Worm (Caenorhabditis elegans) whole organism, young adult: ENCODE results near the gene C53B4.3.

Experiments
- B0019.2 ChIP-seq: fragments of 200-800 bp; sonication (Bioruptor generic); conservative IDR thresholded peaks from 2 replicates; pipeline ENCODE4 v1.3.6; 2022; ENCODE audit warnings: missing genetic modification reagents, missing genetic modification characterization, missing compliant biosample characterization
- D2030.7 ChIP-seq: fragments of 200-800 bp; sonication (Bioruptor generic); IDR thresholded peaks from 2 replicates; pipeline ENCODE4 v1.3.6; 2022; ENCODE audit warnings: missing genetic modification reagents, missing genetic modification characterization, missing compliant biosample characterization
- F10E7.11 ChIP-seq: sonication (generic microtip); optimal IDR thresholded peaks from 2 replicates; lab custom pipeline; 2017; ENCODE audit warnings: mild to moderate bottlenecking, missing genetic modification characterization, moderate library complexity, missing compliant biosample characterization
- F39B2.1 ChIP-seq: fragments of 200-800 bp; sonication (Bioruptor generic); IDR thresholded peaks from 2 replicates; pipeline ENCODE4 v1.3.6; 2022; ENCODE audit warnings: missing genetic modification reagents, missing genetic modification characterization, missing compliant biosample characterization
- F52B5.7 ChIP-seq: sonication (generic microtip); optimal IDR thresholded peaks from 2 replicates; lab custom pipeline; 2016; ENCODE audit warnings: mild to moderate bottlenecking, missing genetic modification characterization, missing compliant biosample characterization
- atf-7 ChIP-seq: sonication (generic microtip); optimal IDR thresholded peaks from 2 replicates; lab custom pipeline; 2017; ENCODE audit warnings: mild to moderate bottlenecking, missing genetic modification characterization, missing compliant biosample characterization
- attf-6 ChIP-seq: fragments of 200-800 bp; sonication (Bioruptor generic); IDR thresholded peaks from 2 replicates; pipeline ENCODE4 v1.3.6; 2022; ENCODE audit warnings: missing genetic modification reagents, missing genetic modification characterization, missing compliant biosample characterization
- cebp-1 ChIP-seq, 2 experiments: fragments of 200-800 bp in 1 of 2; sonication (Bioruptor generic) in 1 of 2; sonication (generic microtip) in 1 of 2; IDR thresholded peaks in 1 of 2; optimal IDR thresholded peaks in 1 of 2; 2 replicates each; pipeline versions ENCODE4 v1.3.6 to Lab custom; 2017 to 2022; ENCODE audit warnings: missing compliant biosample characterization in 2 of 2, missing genetic modification characterization in 2 of 2, mild to moderate bottlenecking in 1 of 2, missing genetic modification reagents in 1 of 2, moderate library complexity in 1 of 2
- ceh-27 ChIP-seq: fragments of 200-800 bp; sonication (Bioruptor generic); optimal IDR thresholded peaks from 2 replicates; lab custom pipeline; 2018; ENCODE audit warnings: mild to moderate bottlenecking, missing genetic modification characterization, moderate library complexity, missing compliant biosample characterization
- ceh-79 ChIP-seq: sonication (generic microtip); optimal IDR thresholded peaks from 2 replicates; lab custom pipeline; 2017; ENCODE audit warnings: mild to moderate bottlenecking, missing genetic modification characterization, missing compliant biosample characterization
- dpff-1 ChIP-seq: sonication (generic microtip); optimal IDR thresholded peaks from 2 replicates; lab custom pipeline; 2017; ENCODE audit warnings: mild to moderate bottlenecking, missing genetic modification characterization, missing compliant biosample characterization
- dpl-1 ChIP-seq: fragments of 150-350 bp; optimal IDR thresholded peaks from 2 replicates; lab custom pipeline; 2014; ENCODE audit warnings: missing biosample characterization, missing genetic modification reagents, missing genetic modification characterization
- egl-44 ChIP-seq: fragments of 200-800 bp; sonication (Bioruptor generic); IDR thresholded peaks from 2 replicates; pipeline ENCODE4 v1.3.6; 2022; ENCODE audit warnings: missing genetic modification reagents, missing genetic modification characterization, missing compliant biosample characterization
- egrh-3 ChIP-seq: fragments of 200-800 bp; sonication (Bioruptor generic); IDR thresholded peaks from 2 replicates; pipeline ENCODE4 v1.3.6; 2022; ENCODE audit warnings: missing genetic modification reagents, missing genetic modification characterization, missing compliant biosample characterization
- ekl-4 ChIP-seq: fragments of 200-800 bp; sonication (Bioruptor generic); IDR thresholded peaks from 2 replicates; pipeline ENCODE4 v1.3.6; 2022; ENCODE audit warnings: missing genetic modification reagents, missing genetic modification characterization, missing compliant biosample characterization
- gei-17 ChIP-seq: fragments of 200-800 bp; sonication (Bioruptor generic); optimal IDR thresholded peaks from 2 replicates; lab custom pipeline; 2018; ENCODE audit warnings: mild to moderate bottlenecking, missing genetic modification characterization, missing compliant biosample characterization
- hlh-12 ChIP-seq: sonication (generic microtip); optimal IDR thresholded peaks from 2 replicates; lab custom pipeline; 2016; ENCODE audit warnings: missing genetic modification characterization, missing compliant biosample characterization
- hmg-1.2 ChIP-seq: fragments of 200-800 bp; sonication (Bioruptor generic); IDR thresholded peaks from 2 replicates; pipeline ENCODE4 v1.3.6; 2022; ENCODE audit warnings: missing genetic modification reagents, missing genetic modification characterization, missing compliant biosample characterization
- hrde-1 ChIP-seq: sonication (generic microtip); optimal IDR thresholded peaks from 2 replicates; lab custom pipeline; 2016; ENCODE audit warnings: missing genetic modification characterization, mild to moderate bottlenecking, missing compliant biosample characterization, moderate library complexity, missing genotype, missing genetic modification reagents, borderline replicate concordance
- let-526 ChIP-seq: fragments of 200-800 bp; sonication (Bioruptor generic); IDR thresholded peaks from 2 replicates; pipeline ENCODE4 v1.3.6; 2022; ENCODE audit warnings: missing genetic modification reagents, missing genetic modification characterization, missing compliant biosample characterization
- let-607 ChIP-seq, 2 experiments: fragments of 200-800 bp in 1 of 2; sonication (Bioruptor generic) in 1 of 2; sonication (generic microtip) in 1 of 2; optimal IDR thresholded peaks; 2 replicates each; lab custom pipeline; 2016 to 2018; ENCODE audit warnings: mild to moderate bottlenecking in 2 of 2, missing compliant biosample characterization in 2 of 2, missing genetic modification characterization in 2 of 2, moderate library complexity in 2 of 2, missing genotype in 1 of 2
- lin-26 ChIP-seq: fragments of 200-800 bp; sonication (Bioruptor generic); IDR thresholded peaks from 2 replicates; pipeline ENCODE4 v1.3.6; 2022; ENCODE audit warnings: missing genetic modification reagents, missing genetic modification characterization, missing compliant biosample characterization
- lin-54 ChIP-seq: fragments of 200-800 bp; sonication (Bioruptor generic); optimal IDR thresholded peaks from 2 replicates; lab custom pipeline; 2018; ENCODE audit warnings: mild to moderate bottlenecking, missing genetic modification characterization, missing compliant biosample characterization
- lir-1 ChIP-seq: fragments of 200-800 bp; sonication (Bioruptor generic); conservative IDR thresholded peaks from 2 replicates; pipeline ENCODE4 v1.3.6; 2022; ENCODE audit warnings: missing genetic modification reagents, missing genetic modification characterization, missing compliant biosample characterization
- nfya-2 ChIP-seq: fragments of 200-800 bp; sonication (Bioruptor generic); IDR thresholded peaks from 2 replicates; pipeline ENCODE4 v1.3.6; 2022; ENCODE audit warnings: missing genetic modification reagents, missing genetic modification characterization, missing compliant biosample characterization
- nhr-80 ChIP-seq: sonication (generic microtip); optimal IDR thresholded peaks from 2 replicates; lab custom pipeline; 2016; ENCODE audit warnings: missing genetic modification characterization, missing compliant biosample characterization
- nhr-90 ChIP-seq: sonication (generic microtip); optimal IDR thresholded peaks from 2 replicates; lab custom pipeline; 2016; ENCODE audit warnings: missing genotype, mild to moderate bottlenecking, missing genetic modification characterization, missing compliant biosample characterization
- pha-4 ChIP-seq: fragments of 150-350 bp; sonication (generic microtip); optimal IDR thresholded peaks from 2 replicates; lab custom pipeline; 2014; ENCODE audit warnings: missing biosample characterization, missing genetic modification reagents, missing genetic modification characterization
- rcor-1 ChIP-seq: fragments of 200-800 bp; sonication (Bioruptor generic); IDR thresholded peaks from 2 replicates; pipeline ENCODE4 v1.3.6; 2022; ENCODE audit warnings: missing genetic modification reagents, missing genetic modification characterization, missing compliant biosample characterization
- rec-8 ChIP-seq, 2 experiments: sonication (generic microtip); optimal IDR thresholded peaks; 2 replicates each; lab custom pipeline; 2016; ENCODE audit warnings: mild to moderate bottlenecking in 2 of 2, missing genetic modification characterization in 2 of 2, missing genetic modification reagents in 2 of 2, missing genotype in 2 of 2, missing biosample characterization in 1 of 2, missing compliant biosample characterization in 1 of 2, moderate library complexity in 1 of 2
- sdz-38 ChIP-seq: sonication (generic microtip); optimal IDR thresholded peaks from 2 replicates; lab custom pipeline; 2016; ENCODE audit warnings: missing genotype, missing genetic modification characterization, missing compliant biosample characterization
- unc-130 ChIP-seq: sonication (generic microtip); optimal IDR thresholded peaks from 2 replicates; lab custom pipeline; 2016; ENCODE audit warnings: missing genetic modification reagents, missing genetic modification characterization, missing compliant biosample characterization
- ztf-3 ChIP-seq: fragments of 200-800 bp; sonication (Bioruptor generic); optimal IDR thresholded peaks from 2 replicates; lab custom pipeline; 2018; ENCODE audit warnings: mild to moderate bottlenecking, missing genetic modification characterization, missing compliant biosample characterization

Gene C53B4.3

ce11 chrIV:9016477-9016876 is 43.0 kb upstream of the C53B4.3 start, which contains the start of gene acc-2:
acc-2 (plus strand) TSS chrIV:9016777.
- TF ChIP-seq sdz-38 (tag; lab: Kevin White, UChicago) (no peak), dpff-1 (tag; lab: Kevin White, UChicago) (no peak), atf-7 (no peak), let-607 (tag; optimal IDR thresholded peaks at IDR 0.05; lab: Kevin White, UChicago) (no peak), egl-44 (GFP tag; lab: Robert Waterston, UW) (no peak), let-526 (GFP tag; lab: Robert Waterston, UW) (no peak), F10E7.11 (tag; lab: Kevin White, UChicago) (no peak), pha-4 (tag; lab: Kevin White, UChicago) (no peak), unc-130 (GFP tag; lab: Kevin White, UChicago) (no peak), hrde-1 (tag; lab: Kevin White, UChicago) (no peak), gei-17 (no peak)

ce11 chrIV:9010257-9010656 is 36.7 kb upstream of the C53B4.3 start, which contains the start of gene C53D6.11:
C53D6.11 (plus strand) TSS chrIV:9010584.
- TF ChIP-seq nhr-80 (peak; percentile 55), hmg-1.2 (GFP tag; lab: Robert Waterston, UW) (peak; percentile 32; the same call in 1 of the 2 replicates), cebp-1 (GFP tag; IDR thresholded peaks at IDR 0.05; lab: Robert Waterston, UW) (no peak), cebp-1 (tag; optimal IDR thresholded peaks at IDR 0.05; lab: Kevin White, UChicago) (no peak)
- TF ChIP-seq, all 124 proteins: peak for 2

ce11 chrIV:9007947-9008346 is 34.4 kb upstream of the C53B4.3 start:
- TF ChIP-seq attf-6 (no peak), rec-8 (tag; optimal IDR thresholded peaks at IDR 0.05; lab: Kevin White, UChicago) (no peak), F39B2.1 (GFP tag; lab: Robert Waterston, UW) (no peak), B0019.2 (GFP tag; lab: Robert Waterston, UW) (no peak), lin-26 (GFP tag; lab: Robert Waterston, UW) (no peak), ztf-3 (GFP tag; lab: Kevin White, UChicago) (no peak), nhr-90 (no peak), ceh-27 (GFP tag; lab: Kevin White, UChicago) (no peak), lir-1 (no peak), F52B5.7 (tag; lab: Kevin White, UChicago) (no peak)

- TF ChIP-seq nfya-2 (no peak), lin-54 (GFP tag; lab: Kevin White, UChicago) (no peak), ekl-4 (GFP tag; lab: Robert Waterston, UW) (no peak), ztf-3 (GFP tag; lab: Kevin White, UChicago) (no peak), D2030.7 (GFP tag; lab: Robert Waterston, UW) (no peak), attf-6 (no peak), hlh-12 (tag; lab: Kevin White, UChicago) (no peak), egrh-3 (GFP tag; lab: Robert Waterston, UW) (no peak), ceh-79 (tag; lab: Kevin White, UChicago) (no peak), dpl-1 (GFP tag; lab: Kevin White, UChicago) (no peak), rcor-1 (GFP tag; lab: Robert Waterston, UW) (no peak), let-607 (tag; optimal IDR thresholded peaks at IDR 0.05; lab: Kevin White, UChicago) (no peak)
These were observed 31.8 kb upstream of the C53B4.3 start, which contains the start of gene unc-129 for ce11 chrIV:9005310-9005709. unc-129 (minus strand) TSS chrIV:9005410.
